Worm (Caenorhabditis elegans) whole organism, L3 larva: ENCODE measurements around the gene K08E5.1.
A peak's percentile ranks its signal among the peaks of the same experiment; 100 is the strongest.

Source experiments
- ceh-16 ChIP-seq: sonication (generic microtip); optimal IDR thresholded peaks from 2 replicates; lab custom pipeline; 2017; ENCODE audit warnings: missing biosample characterization, missing genetic modification characterization
- ceh-28 ChIP-seq: fragments of 150-350 bp; optimal IDR thresholded peaks from 2 replicates; lab custom pipeline; 2014; ENCODE audit warnings: missing biosample characterization, missing genetic modification reagents, missing genetic modification characterization
- ceh-82 ChIP-seq: fragments of 150-350 bp; optimal IDR thresholded peaks from 2 replicates; lab custom pipeline; 2014; ENCODE audit warnings: missing biosample characterization, missing genetic modification characterization
- egl-5 ChIP-seq: fragments of 150-350 bp; optimal IDR thresholded peaks from 2 replicates; lab custom pipeline; 2017; ENCODE audit warnings: missing biosample characterization, missing genetic modification reagents, missing genetic modification characterization, inconsistent platforms
- elt-2 ChIP-seq: sonication (generic microtip); optimal IDR thresholded peaks from 2 replicates; lab custom pipeline; 2016; ENCODE audit warnings: missing genetic modification reagents, mild to moderate bottlenecking, missing genetic modification characterization, missing compliant biosample characterization
- fkh-2 ChIP-seq: fragments of 150-350 bp; optimal IDR thresholded peaks from 2 replicates; lab custom pipeline; 2014; ENCODE audit warnings: missing biosample characterization, missing genetic modification reagents, missing genetic modification characterization
- lin-15B ChIP-seq: fragments of 150-350 bp; optimal IDR thresholded peaks from 2 replicates; lab custom pipeline; 2014; ENCODE audit warnings: missing biosample characterization, missing genetic modification characterization
- mdl-1 ChIP-seq: fragments of 150-350 bp; optimal IDR thresholded peaks from 2 replicates; lab custom pipeline; 2014; ENCODE audit warnings: missing biosample characterization, missing genetic modification characterization
- pha-4 ChIP-seq: fragments of 150-350 bp; optimal IDR thresholded peaks from 2 replicates; lab custom pipeline; 2014; ENCODE audit warnings: missing biosample characterization, missing genetic modification reagents, missing genetic modification characterization
- pqm-1 ChIP-seq: fragments of 150-350 bp; optimal IDR thresholded peaks from 2 replicates; lab custom pipeline; 2017; ENCODE audit warnings: missing biosample characterization, missing genetic modification characterization, inconsistent platforms
- sea-2 ChIP-seq: fragments of 150-350 bp; sonication (generic microtip); optimal IDR thresholded peaks from 4 replicates; lab custom pipeline; 2014; ENCODE audit warnings: missing biosample characterization, missing genetic modification reagents, missing genetic modification characterization
- snpc-4 ChIP-seq: fragments of 150-350 bp; optimal IDR thresholded peaks from 2 replicates; lab custom pipeline; 2014; ENCODE audit warnings: missing biosample characterization, missing genetic modification characterization
- ztf-11 ChIP-seq: fragments of 150-350 bp; optimal IDR thresholded peaks from 2 replicates; lab custom pipeline; 2014; ENCODE audit warnings: missing biosample characterization, missing genetic modification characterization

DNA sequence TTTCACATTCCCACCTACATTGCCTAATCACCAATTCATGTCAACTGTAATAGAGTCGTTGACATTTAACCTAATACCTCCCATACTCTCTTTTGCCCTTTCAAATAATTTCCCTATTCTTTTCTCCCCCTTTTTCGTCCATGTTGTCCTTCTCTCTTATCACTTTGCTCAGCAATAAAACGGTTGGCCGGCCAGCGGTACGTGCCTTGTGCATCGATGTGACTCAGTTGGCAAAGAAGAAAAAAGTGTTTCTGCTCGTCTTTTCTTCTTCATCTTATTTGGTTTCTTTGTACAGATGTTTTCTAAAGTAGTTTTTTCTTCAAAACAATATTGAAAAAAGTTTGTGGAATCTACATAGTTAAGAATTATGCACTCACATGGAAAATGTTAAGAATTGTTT, 12.1 kb downstream of the K08E5.1 start:
- TF ChIP-seq sea-2 (GFP tag; lab: Kevin White, UChicago): no peak
- no peak for TF ChIP-seq ceh-16 (tag; lab: Kevin White, UChicago)
- no peak for TF ChIP-seq lin-15B (tag; lab: Kevin White, UChicago)
- peak; percentile 23 for TF ChIP-seq pqm-1 (tag; lab: Kevin White, UChicago)
- no peak for TF ChIP-seq fkh-2 (tag; lab: Kevin White, UChicago)
- peak; percentile 63 for TF ChIP-seq elt-2
- TF ChIP-seq egl-5 (tag; lab: Kevin White, UChicago): no peak
- TF ChIP-seq ztf-11 (tag; lab: Kevin White, UChicago): no peak
- no peak for TF ChIP-seq ceh-28
- TF ChIP-seq ceh-82 (tag; lab: Kevin White, UChicago): no peak
- no peak for TF ChIP-seq snpc-4 (tag; lab: Kevin White, UChicago)
- peak; percentile 36 for TF ChIP-seq pha-4
- no peak for TF ChIP-seq mdl-1
